Fruit fly (Drosophila melanogaster) whole organism, wandering third instar larva: ENCODE data around the gene CG31778.

Source experiments
- Abd-B ChIP-seq: fragments of >200 bp; optimal IDR thresholded peaks from 2 replicates; lab custom pipeline; 2017; ENCODE audit warnings: missing biosample characterization, missing genetic modification characterization
- CG32264 ChIP-seq: fragments of 200-800 bp; sonication (Bioruptor generic); optimal IDR thresholded peaks from 2 replicates; lab custom pipeline; 2016; ENCODE audit warnings: missing biosample characterization, missing genetic modification characterization
- CG9705 ChIP-seq: fragments of 200-800 bp; sonication (Bioruptor generic); optimal IDR thresholded peaks from 2 replicates; lab custom pipeline; 2018; ENCODE audit warnings: missing biosample characterization, mild to moderate bottlenecking, missing genetic modification characterization
- CrebA ChIP-seq: fragments of 200-800 bp; sonication (Bioruptor generic); optimal IDR thresholded peaks from 2 replicates; lab custom pipeline; 2016; ENCODE audit warnings: missing biosample characterization, mild to moderate bottlenecking, missing genetic modification characterization, borderline replicate concordance
- Dfd ChIP-seq: fragments of >200 bp; optimal IDR thresholded peaks from 2 replicates; lab custom pipeline; 2017; ENCODE audit warnings: missing biosample characterization, missing genetic modification characterization
- Dif ChIP-seq: fragments of 200-275, 200-300 bp; sonication (Bioruptor generic); optimal IDR thresholded peaks from 2 replicates; lab custom pipeline; 2018; ENCODE audit warnings: missing biosample characterization, missing genetic modification characterization; ENCODE audit not compliant: partially characterized antibody
- GATAd ChIP-seq: sonication (Bioruptor generic); optimal IDR thresholded peaks from 2 replicates; lab custom pipeline; 2016; ENCODE audit warnings: missing biosample characterization, missing genetic modification characterization
- HLH106 ChIP-seq: fragments of 200-800 bp; optimal IDR thresholded peaks from 3 replicates; lab custom pipeline; 2019; ENCODE audit warnings: missing biosample characterization, mild to moderate bottlenecking, missing genetic modification characterization, moderate library complexity
- Hnf4 ChIP-seq: fragments of 200-800 bp; sonication (Bioruptor generic); optimal IDR thresholded peaks from 2 replicates; lab custom pipeline; 2016; ENCODE audit warnings: missing biosample characterization, mild to moderate bottlenecking, missing genetic modification characterization
- Hr78 ChIP-seq: fragments of >200 bp; optimal IDR thresholded peaks from 2 replicates; lab custom pipeline; 2017; ENCODE audit warnings: missing biosample characterization, missing genetic modification characterization
- Hr83 ChIP-seq: fragments of 200-300 bp; sonication (Bioruptor generic); optimal IDR thresholded peaks from 2 replicates; lab custom pipeline; 2016; ENCODE audit warnings: missing biosample characterization, mild to moderate bottlenecking, missing genetic modification characterization, moderate library complexity; ENCODE audit not compliant: poor library complexity, severe bottlenecking
- Jra ChIP-seq: sonication (Bioruptor generic); optimal IDR thresholded peaks from 2 replicates; lab custom pipeline; 2016; ENCODE audit warnings: missing biosample characterization, missing genetic modification characterization
- Mio ChIP-seq: sonication (Bioruptor generic); optimal IDR thresholded peaks from 2 replicates; lab custom pipeline; 2016; ENCODE audit warnings: missing biosample characterization, missing genetic modification characterization
- Myc ChIP-seq: fragments of >200 bp; optimal IDR thresholded peaks from 2 replicates; lab custom pipeline; 2017
- N ChIP-seq: fragments of >200 bp; optimal IDR thresholded peaks from 2 replicates; lab custom pipeline; 2018; ENCODE audit warnings: missing biosample characterization, missing external identifiers, missing genetic modification characterization
- OdsH ChIP-seq: fragments of 200-800 bp; sonication (Bioruptor generic); optimal IDR thresholded peaks from 2 replicates; lab custom pipeline; 2016; ENCODE audit warnings: missing biosample characterization, mild to moderate bottlenecking, missing genetic modification characterization
- Rel ChIP-seq, 2 experiments: fragments of 200-800 bp; sonication (Bioruptor generic) in 1 of 2; optimal IDR thresholded peaks; 2 replicates in 1 of 2; 3 replicates in 1 of 2; lab custom pipeline; 2016 to 2019; ENCODE audit warnings: mild to moderate bottlenecking in 2 of 2, missing biosample characterization in 2 of 2, missing genetic modification characterization in 2 of 2, moderate library complexity in 1 of 2
- Sp1 ChIP-seq: fragments of 200-800 bp; sonication (Bioruptor generic); optimal IDR thresholded peaks from 3 replicates; lab custom pipeline; 2019; ENCODE audit warnings: missing biosample characterization, mild to moderate bottlenecking, missing genetic modification characterization, moderate library complexity
- Vsx2 ChIP-seq: fragments of 200-300, 225-300 bp; sonication (Bioruptor generic); optimal IDR thresholded peaks from 2 replicates; lab custom pipeline; 2018; ENCODE audit warnings: missing biosample characterization, missing genetic modification characterization; ENCODE audit not compliant: partially characterized antibody
- br ChIP-seq: fragments of 200-800 bp; sonication (Bioruptor generic); optimal IDR thresholded peaks from 2 replicates; lab custom pipeline; 2016; ENCODE audit warnings: missing biosample characterization, missing genetic modification characterization
- brk ChIP-seq: fragments of 200-800 bp; sonication (Bioruptor generic); optimal IDR thresholded peaks from 2 replicates; lab custom pipeline; 2016; ENCODE audit warnings: missing biosample characterization, mild to moderate bottlenecking, missing genetic modification characterization
- dl ChIP-seq, 2 experiments: fragments of 175-275, 200-275 bp in 1 of 2; fragments of 200-275 bp in 1 of 2; sonication (Bioruptor generic); optimal IDR thresholded peaks; lab custom pipeline; 2018; ENCODE audit warnings: mild to moderate bottlenecking in 2 of 2, missing biosample characterization in 2 of 2, missing genetic modification characterization in 2 of 2, moderate library complexity in 2 of 2; ENCODE audit not compliant: partially characterized antibody in 2 of 2, insufficient read depth in 1 of 2
- dmrt93B ChIP-seq: fragments of 200-800 bp; sonication (Bioruptor generic); optimal IDR thresholded peaks from 2 replicates; lab custom pipeline; 2018; ENCODE audit warnings: missing biosample characterization, mild to moderate bottlenecking, missing genetic modification characterization
- dsf ChIP-seq: sonication (Bioruptor generic); optimal IDR thresholded peaks from 2 replicates; lab custom pipeline; 2016; ENCODE audit warnings: missing biosample characterization, missing genetic modification characterization, borderline replicate concordance
- ey ChIP-seq: fragments of 200-800 bp; sonication (Bioruptor generic); optimal IDR thresholded peaks from 2 replicates; lab custom pipeline; 2016; ENCODE audit warnings: missing biosample characterization, missing genetic modification characterization
- foxo ChIP-seq, 2 experiments: fragments of 200-800 bp; sonication (Bioruptor generic); optimal IDR thresholded peaks; 2 replicates in 1 of 2; 3 replicates in 1 of 2; lab custom pipeline; 2016 to 2017; ENCODE audit warnings: missing biosample characterization in 2 of 2, missing genetic modification characterization in 2 of 2
- fru ChIP-seq: fragments of 200-800 bp; sonication (Bioruptor generic); optimal IDR thresholded peaks from 3 replicates; lab custom pipeline; 2016; ENCODE audit warnings: missing biosample characterization, mild to moderate bottlenecking, missing genetic modification characterization
- h ChIP-seq: fragments of 200-800 bp; sonication (Bioruptor generic); optimal IDR thresholded peaks from 3 replicates; lab custom pipeline; 2016; ENCODE audit warnings: missing biosample characterization, mild to moderate bottlenecking, missing genetic modification characterization
- jim ChIP-seq: fragments of 175-275, 200-325 bp; sonication (Bioruptor generic); optimal IDR thresholded peaks from 2 replicates; lab custom pipeline; 2016; ENCODE audit warnings: missing biosample characterization, mild to moderate bottlenecking, missing genetic modification characterization
- lola ChIP-seq: fragments of >200 bp; optimal IDR thresholded peaks from 2 replicates; lab custom pipeline; 2017; ENCODE audit warnings: missing biosample characterization, missing genetic modification characterization
- pan ChIP-seq: fragments of >200 bp; optimal IDR thresholded peaks from 2 replicates; lab custom pipeline; 2017
- psq ChIP-seq: fragments of 200-800 bp; sonication (Bioruptor generic); optimal IDR thresholded peaks from 3 replicates; lab custom pipeline; 2017; ENCODE audit warnings: missing biosample characterization, mild to moderate bottlenecking, missing genetic modification characterization, moderate library complexity
- rgr ChIP-seq: fragments of 200-800 bp; sonication (Bioruptor generic); optimal IDR thresholded peaks from 3 replicates; lab custom pipeline; 2016; ENCODE audit warnings: missing biosample characterization, mild to moderate bottlenecking, missing genetic modification characterization
- sage ChIP-seq: fragments of 200-800 bp; sonication (Bioruptor generic); optimal IDR thresholded peaks from 2 replicates; lab custom pipeline; 2016; ENCODE audit warnings: missing biosample characterization, mild to moderate bottlenecking, missing genetic modification characterization
- sv ChIP-seq: fragments of 200-800 bp; sonication (Bioruptor generic); optimal IDR thresholded peaks from 3 replicates; lab custom pipeline; 2016; ENCODE audit warnings: missing biosample characterization, missing genetic modification characterization
- tai ChIP-seq: sonication (Bioruptor generic); optimal IDR thresholded peaks from 2 replicates; lab custom pipeline; 2016; ENCODE audit warnings: missing biosample characterization, missing genetic modification characterization
- usp ChIP-seq: fragments of >200 bp; optimal IDR thresholded peaks from 2 replicates; lab custom pipeline; 2017; ENCODE audit warnings: missing biosample characterization, missing genetic modification characterization
- woc ChIP-seq: sonication (Bioruptor generic); optimal IDR thresholded peaks from 2 replicates; lab custom pipeline; 2016; ENCODE audit warnings: missing biosample characterization, mild to moderate bottlenecking, missing genetic modification characterization

Gene CG31778

dm6 chr2L:3705438-3705921, at the start of gene CG31778:
Gene CG31778, minus strand, starts transcription at chr2L:3705488.
- TF ChIP-seq Hnf4 (peak; percentile 84), Hr83 (GFP tag; lab: Kevin White, UChicago) (no peak), Dfd (GFP tag; lab: Kevin White, UChicago) (no peak), Rel (GFP tag; optimal IDR thresholded peaks at IDR 0.05; lab: Kevin White, UChicago) (no peak), Rel (tag; optimal IDR thresholded peaks at IDR 0.05; lab: Kevin White, UChicago) (peak; percentile 31), usp (GFP tag; lab: Kevin White, UChicago) (no peak), pan (lab: Kevin White, UChicago) (no peak), CrebA (no peak), Mio (GFP tag; lab: Kevin White, UChicago) (peak; percentile 29), dl (GFP tag; optimal IDR thresholded peaks at IDR 0.05; lab: Kevin White, UChicago; ENCODE audit: insufficient read depth in 1 of 2, partially characterized antibody in 2 of 2) (no peak), Vsx2 (GFP tag; lab: Kevin White, UChicago) (no peak), psq (peak; percentile 81), tai (GFP tag; lab: Kevin White, UChicago) (peak; percentile 44), fru (GFP tag; lab: Kevin White, UChicago) (peak; percentile 89), Dif (no peak), Sp1 (GFP tag; lab: Kevin White, UChicago) (peak; percentile 85), h (GFP tag; lab: Kevin White, UChicago) (peak; percentile 92), sage (GFP tag; lab: Kevin White, UChicago) (peak; percentile 52), HLH106 (tag; lab: Kevin White, UChicago) (peak; percentile 87), OdsH (GFP tag; lab: Kevin White, UChicago) (peak; percentile 90), brk (GFP tag; lab: Kevin White, UChicago) (peak; percentile 81), Abd-B (no peak), CG9705 (GFP tag; lab: Kevin White, UChicago) (peak; percentile 16), woc (GFP tag; lab: Kevin White, UChicago) (peak; percentile 61), Hr78 (GFP tag; lab: Kevin White, UChicago) (no peak), rgr (peak; percentile 90), Myc (no peak), ey (GFP tag; lab: Kevin White, UChicago) (peak; percentile 91), Jra (GFP tag; lab: Kevin White, UChicago) (peak; percentile 90), lola (GFP tag; lab: Kevin White, UChicago) (no peak), dsf (GFP tag; lab: Kevin White, UChicago) (peak; percentile 4), br (GFP tag; lab: Kevin White, UChicago) (peak; percentile 92), GATAd (GFP tag; lab: Kevin White, UChicago) (peak; percentile 42), jim (no peak), dmrt93B (GFP tag; lab: Kevin White, UChicago) (peak; percentile 62), foxo (GFP tag; optimal IDR thresholded peaks at IDR 0.05; lab: Kevin White, UChicago) (peak; percentile 72 to 81), N (GFP tag; lab: Kevin White, UChicago) (no peak), CG32264 (GFP tag; lab: Kevin White, UChicago) (peak; percentile 66), sv (no peak)

DNA sequence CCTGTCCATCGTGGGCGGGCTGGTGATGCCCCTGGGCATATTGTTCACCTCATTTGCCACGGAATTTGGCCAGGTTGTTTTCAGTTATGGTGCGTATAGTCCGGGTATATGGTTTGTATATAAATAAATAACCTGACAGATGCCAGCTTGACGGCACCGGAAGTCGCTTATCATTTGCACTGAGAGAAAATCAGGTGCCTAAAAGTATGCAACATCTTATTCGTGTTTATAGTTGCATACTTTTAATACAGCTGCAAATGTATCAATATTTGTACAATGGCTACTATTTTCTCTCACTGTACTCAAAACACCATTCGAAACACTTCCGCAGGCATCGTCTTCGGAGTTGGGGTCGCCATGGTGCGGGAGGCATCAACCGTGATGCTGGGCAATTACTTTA, 43.4 kb upstream of the CG31778 start:
- TF ChIP-seq dl (GFP tag; optimal IDR thresholded peaks at IDR 0.05; lab: Kevin White, UChicago; ENCODE audit: insufficient read depth in 1 of 2, partially characterized antibody in 2 of 2) (no peak), dmrt93B (GFP tag; lab: Kevin White, UChicago) (no peak), psq (no peak), rgr (peak; percentile 16), HLH106 (tag; lab: Kevin White, UChicago) (no peak), Sp1 (GFP tag; lab: Kevin White, UChicago) (no peak), ey (GFP tag; lab: Kevin White, UChicago) (no peak), h (GFP tag; lab: Kevin White, UChicago) (peak; percentile 3), Rel (GFP tag; optimal IDR thresholded peaks at IDR 0.05; lab: Kevin White, UChicago) (no peak), Rel (tag; optimal IDR thresholded peaks at IDR 0.05; lab: Kevin White, UChicago) (no peak), tai (GFP tag; lab: Kevin White, UChicago) (no peak), Myc (peak; percentile 31), Hr78 (GFP tag; lab: Kevin White, UChicago) (no peak)
